Worm (Caenorhabditis elegans) whole organism, L1 larva: ENCODE data around the gene ndua-1.

Experiments used
- C16A3.4 ChIP-seq: fragments of 150-350 bp; optimal IDR thresholded peaks from 2 replicates; lab custom pipeline; 2014; ENCODE audit warnings: missing biosample characterization, missing genetic modification characterization
- Y116A8C.19 ChIP-seq: sonication (generic microtip); optimal IDR thresholded peaks from 2 replicates; lab custom pipeline; 2016; ENCODE audit warnings: missing compliant biosample characterization, missing genetic modification characterization, borderline replicate concordance
- alr-1 ChIP-seq: fragments of 200-800 bp; sonication (Bioruptor generic); optimal IDR thresholded peaks from 2 replicates; lab custom pipeline; 2018; ENCODE audit warnings: borderline replicate concordance, mild to moderate bottlenecking, missing genetic modification characterization, missing compliant biosample characterization
- aly-2 ChIP-seq: fragments of 150-350 bp; optimal IDR thresholded peaks from 2 replicates; lab custom pipeline; 2014; ENCODE audit warnings: missing biosample characterization, missing genetic modification characterization
- ceh-8 ChIP-seq: fragments of 200-800 bp; sonication (Bioruptor generic); optimal IDR thresholded peaks from 2 replicates; lab custom pipeline; 2018; ENCODE audit warnings: mild to moderate bottlenecking, missing genetic modification characterization, moderate library complexity, missing compliant biosample characterization
- ceh-82 ChIP-seq, 3 experiments: fragments of 150-350 bp in 1 of 3; sonication (generic microtip) in 2 of 3; optimal IDR thresholded peaks; 2 replicates each; lab custom pipeline; 2014 to 2017; ENCODE audit warnings: missing biosample characterization in 3 of 3, missing genetic modification characterization in 3 of 3
- ceh-90 ChIP-seq: sonication (generic microtip); optimal IDR thresholded peaks from 2 replicates; lab custom pipeline; 2016; ENCODE audit warnings: missing genetic modification characterization, missing compliant biosample characterization
- ces-1 ChIP-seq: fragments of 150-350 bp; optimal IDR thresholded peaks from 2 replicates; lab custom pipeline; 2014; ENCODE audit warnings: missing biosample characterization, missing genetic modification reagents, missing genetic modification characterization
- dpl-1 ChIP-seq, 3 experiments: fragments of 150-350 bp in 2 of 3; sonication (generic microtip) in 1 of 3; optimal IDR thresholded peaks; 2 replicates each; lab custom pipeline; 2014 to 2017; ENCODE audit warnings: missing biosample characterization in 3 of 3, missing genetic modification characterization in 3 of 3, missing genetic modification reagents in 3 of 3
- efl-1 ChIP-seq, 4 experiments: fragments of 150-350 bp; optimal IDR thresholded peaks in 3 of 4; peaks in 1 of 4; 1 replicate in 1 of 4; 2 replicates in 3 of 4; lab custom pipeline; 2014; ENCODE audit warnings: missing biosample characterization in 2 of 4, missing genetic modification characterization in 2 of 4, missing genetic modification reagents in 2 of 4
- egl-27 ChIP-seq, 2 experiments: fragments of 150-350 bp in 1 of 2; sonication (generic microtip); optimal IDR thresholded peaks; 3 replicates each; lab custom pipeline; 2017 to 2018; ENCODE audit warnings: missing biosample characterization in 2 of 2, missing genetic modification characterization in 2 of 2, missing genetic modification reagents in 2 of 2
- elt-2 ChIP-seq: sonication (generic microtip); optimal IDR thresholded peaks from 2 replicates; lab custom pipeline; 2016; ENCODE audit warnings: missing genetic modification characterization, mild to moderate bottlenecking, inconsistent platforms, missing compliant biosample characterization, missing genetic modification reagents
- elt-3 ChIP-seq, 6 experiments: fragments of 150-350 bp in 1 of 6; sonication (generic microtip); optimal IDR thresholded peaks; 2 replicates each; lab custom pipeline; 2017 to 2018; ENCODE audit warnings: missing biosample characterization in 6 of 6, missing genetic modification characterization in 6 of 6, inconsistent platforms in 1 of 6
- fkh-8 ChIP-seq: sonication (generic microtip); optimal IDR thresholded peaks from 2 replicates; lab custom pipeline; 2016; ENCODE audit warnings: mild to moderate bottlenecking, missing genetic modification characterization, missing compliant biosample characterization
- hpl-2 ChIP-seq: fragments of 150-350 bp; optimal IDR thresholded peaks from 2 replicates; lab custom pipeline; 2014; ENCODE audit warnings: missing biosample characterization, missing genetic modification reagents, missing genetic modification characterization
- jun-1 ChIP-seq: fragments of 150-350 bp; optimal IDR thresholded peaks from 2 replicates; lab custom pipeline; 2014; ENCODE audit warnings: missing biosample characterization, missing genetic modification reagents, missing genetic modification characterization
- lin-13 ChIP-seq: fragments of 150-350 bp; optimal IDR thresholded peaks from 2 replicates; lab custom pipeline; 2014; ENCODE audit warnings: missing biosample characterization, missing genetic modification reagents, missing genetic modification characterization
- lin-15B ChIP-seq: fragments of 150-350 bp; sonication (generic microtip); optimal IDR thresholded peaks from 3 replicates; lab custom pipeline; 2014; ENCODE audit warnings: missing biosample characterization, missing genetic modification characterization
- lir-3 ChIP-seq: sonication (generic microtip); optimal IDR thresholded peaks from 2 replicates; lab custom pipeline; 2016; ENCODE audit warnings: mild to moderate bottlenecking, missing genetic modification characterization, moderate library complexity, missing compliant biosample characterization; ENCODE audit not compliant: poor library complexity
- lsy-2 ChIP-seq, 2 experiments: fragments of 150-350 bp; optimal IDR thresholded peaks; 2 replicates each; lab custom pipeline; 2014; ENCODE audit warnings: missing biosample characterization in 2 of 2, missing genetic modification characterization in 2 of 2
- mab-9 ChIP-seq: fragments of 200-800 bp; sonication (Bioruptor generic); IDR thresholded peaks from 2 replicates; pipeline ENCODE4 v1.3.6; 2022; ENCODE audit warnings: missing genetic modification reagents, missing genetic modification characterization, missing compliant biosample characterization
- mdl-1 ChIP-seq, 2 experiments: fragments of 150-350 bp; optimal IDR thresholded peaks; 2 replicates each; lab custom pipeline; 2014 to 2017; ENCODE audit warnings: missing biosample characterization in 2 of 2, missing genetic modification characterization in 2 of 2, inconsistent platforms in 1 of 2
- mef-2 ChIP-seq: fragments of 150-350 bp; optimal IDR thresholded peaks from 2 replicates; lab custom pipeline; 2014; ENCODE audit warnings: missing biosample characterization, missing genetic modification characterization
- mep-1 ChIP-seq: fragments of 150-350 bp; optimal IDR thresholded peaks from 2 replicates; lab custom pipeline; 2014; ENCODE audit warnings: missing biosample characterization, missing genetic modification characterization
- nhr-20 ChIP-seq: sonication (generic microtip); optimal IDR thresholded peaks from 2 replicates; lab custom pipeline; 2016; ENCODE audit warnings: mild to moderate bottlenecking, missing genetic modification characterization, missing compliant biosample characterization
- nhr-47 ChIP-seq: sonication (generic microtip); optimal IDR thresholded peaks from 2 replicates; lab custom pipeline; 2016; ENCODE audit warnings: mild to moderate bottlenecking, missing genetic modification characterization, moderate library complexity, missing compliant biosample characterization
- nhr-85 ChIP-seq: sonication (generic microtip); peaks from one replicate; lab custom pipeline; 2016; ENCODE audit warnings: missing genetic modification characterization, inconsistent platforms, missing compliant biosample characterization
- nhr-90 ChIP-seq: sonication (generic microtip); optimal IDR thresholded peaks from 2 replicates; lab custom pipeline; 2016; ENCODE audit warnings: mild to moderate bottlenecking, missing genetic modification characterization, missing compliant biosample characterization; ENCODE audit not compliant: poor library complexity
- pag-3 ChIP-seq: sonication (generic microtip); optimal IDR thresholded peaks from 2 replicates; lab custom pipeline; 2017; ENCODE audit warnings: missing genetic modification characterization, mild to moderate bottlenecking, missing compliant biosample characterization, antibody characterized with exemption, borderline replicate concordance; ENCODE audit not compliant: insufficient read depth
- pax-3 ChIP-seq: fragments of 200-800 bp; sonication (Bioruptor generic); optimal IDR thresholded peaks from 2 replicates; lab custom pipeline; 2018; ENCODE audit warnings: mild to moderate bottlenecking, missing genetic modification characterization, moderate library complexity, missing compliant biosample characterization
- pqm-1 ChIP-seq: sonication (generic microtip); optimal IDR thresholded peaks from 3 replicates; lab custom pipeline; 2017; ENCODE audit warnings: missing biosample characterization, missing genetic modification characterization
- rnt-1 ChIP-seq: sonication (generic microtip); optimal IDR thresholded peaks from 2 replicates; lab custom pipeline; 2016; ENCODE audit warnings: mild to moderate bottlenecking, missing genetic modification characterization, moderate library complexity, missing compliant biosample characterization
- skn-1 ChIP-seq: fragments of 150-350 bp; optimal IDR thresholded peaks from 2 replicates; lab custom pipeline; 2014; ENCODE audit warnings: missing biosample characterization, missing genetic modification characterization
- snu-23 ChIP-seq: sonication (generic microtip); optimal IDR thresholded peaks from 2 replicates; lab custom pipeline; 2016; ENCODE audit warnings: missing genetic modification characterization, missing compliant biosample characterization
- sox-4 ChIP-seq: sonication (generic microtip); optimal IDR thresholded peaks from 2 replicates; lab custom pipeline; 2016; ENCODE audit warnings: missing genetic modification characterization, missing compliant biosample characterization
- sptf-1 ChIP-seq: fragments of 150-350 bp; optimal IDR thresholded peaks from 2 replicates; lab custom pipeline; 2014; ENCODE audit warnings: missing biosample characterization, missing genetic modification characterization
- swsn-7 ChIP-seq: sonication (generic microtip); optimal IDR thresholded peaks from 2 replicates; lab custom pipeline; 2016; ENCODE audit warnings: missing genetic modification characterization, missing compliant biosample characterization
- unc-30 ChIP-seq: sonication (generic microtip); optimal IDR thresholded peaks from 2 replicates; lab custom pipeline; 2017; ENCODE audit warnings: missing biosample characterization, missing genetic modification characterization
- unc-62 ChIP-seq: fragments of 150-350 bp; optimal IDR thresholded peaks from 2 replicates; lab custom pipeline; 2014; ENCODE audit warnings: missing biosample characterization, missing genetic modification reagents, missing genetic modification characterization
- vab-15 ChIP-seq: sonication (generic microtip); optimal IDR thresholded peaks from 2 replicates; lab custom pipeline; 2017; ENCODE audit warnings: missing genotype, mild to moderate bottlenecking, missing genetic modification characterization, missing compliant biosample characterization
- xbp-1 ChIP-seq: sonication (generic microtip); optimal IDR thresholded peaks from 2 replicates; lab custom pipeline; 2016; ENCODE audit warnings: missing genetic modification characterization, missing compliant biosample characterization
- zip-4 ChIP-seq: fragments of 200-800 bp; sonication (Bioruptor generic); optimal IDR thresholded peaks from 2 replicates; lab custom pipeline; 2018; ENCODE audit warnings: mild to moderate bottlenecking, missing genetic modification characterization, moderate library complexity, missing compliant biosample characterization

Gene ndua-1

DNA sequence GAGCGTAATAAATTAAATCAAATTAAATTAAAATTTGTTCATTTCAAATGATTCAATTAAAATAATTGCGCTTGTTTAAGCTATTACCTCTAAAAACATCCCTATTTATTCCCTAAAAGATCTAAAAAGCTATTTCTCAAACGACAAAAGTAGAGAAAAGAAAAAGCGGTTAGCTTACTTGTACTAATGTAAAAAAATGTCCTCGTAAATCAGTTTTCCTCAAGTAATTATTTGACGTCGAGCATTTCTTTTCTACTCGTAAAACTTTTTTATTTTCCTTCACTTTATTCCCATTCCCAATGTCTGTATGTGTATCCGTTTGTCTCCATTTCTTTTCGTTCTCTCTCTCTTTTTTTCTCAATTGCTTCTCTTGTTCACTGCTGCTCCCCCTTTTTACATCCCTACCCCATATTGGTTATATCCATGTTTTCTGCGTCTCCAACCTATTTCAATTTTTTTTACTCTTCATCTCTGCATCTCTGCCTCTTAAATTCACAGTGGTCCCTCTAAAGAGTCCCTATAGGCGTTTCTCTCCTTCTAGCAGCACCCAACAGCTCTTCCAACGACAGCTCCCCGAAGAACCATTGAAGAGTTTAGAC, 27.5 kb upstream of the ndua-1 start, which contains the start of gene unc-80 (continued):
- TF ChIP-seq vab-15 (tag; lab: Kevin White, UChicago) (no peak), swsn-7 (tag; lab: Kevin White, UChicago) (peak; percentile 56), mep-1 (peak; percentile 30), ces-1 (GFP tag; lab: Kevin White, UChicago) (no peak), jun-1 (tag; lab: Kevin White, UChicago) (no peak), nhr-47 (tag; lab: Kevin White, UChicago) (peak; percentile 54), pag-3 (no peak), unc-30 (tag; lab: Kevin White, UChicago) (no peak), hpl-2 (GFP tag; lab: Kevin White, UChicago) (no peak), lin-13 (GFP tag; lab: Kevin White, UChicago) (no peak), ceh-82 (tag; optimal IDR thresholded peaks at IDR 0.05; lab: Kevin White, UChicago) (peak; percentile 23 to 53 (median 31)), alr-1 (no peak), mdl-1 (tag; optimal IDR thresholded peaks at IDR 0.05; lab: Kevin White, UChicago) (no peak), C16A3.4 (tag; lab: Kevin White, UChicago) (no peak), rnt-1 (peak; percentile 30), lir-3 (tag; lab: Kevin White, UChicago) (no peak), skn-1 (peak; percentile 2), unc-62 (GFP tag; lab: Kevin White, UChicago) (no peak), ceh-90 (tag; lab: Kevin White, UChicago) (no peak), elt-3 (tag; optimal IDR thresholded peaks at IDR 0.05; lab: Kevin White, UChicago) (no peak), lsy-2 (tag; optimal IDR thresholded peaks at IDR 0.05; lab: Kevin White, UChicago) (peak in 1 of 2 experiments; percentile 69), egl-27 (tag; optimal IDR thresholded peaks at IDR 0.05; lab: Kevin White, UChicago) (no peak), xbp-1 (tag; lab: Kevin White, UChicago) (peak; percentile 17), ceh-8 (GFP tag; lab: Kevin White, UChicago) (no peak), zip-4 (GFP tag; lab: Kevin White, UChicago) (no peak), mab-9 (GFP tag; lab: Robert Waterston, UW) (no peak), pqm-1 (no peak), mef-2 (tag; lab: Kevin White, UChicago) (no peak), dpl-1 (GFP tag; optimal IDR thresholded peaks at IDR 0.05; lab: Kevin White, UChicago) (peak in 1 of 3 experiments; percentile 23), fkh-8 (tag; lab: Kevin White, UChicago) (peak; percentile 25), sox-4 (tag; lab: Kevin White, UChicago) (no peak)

DNA sequence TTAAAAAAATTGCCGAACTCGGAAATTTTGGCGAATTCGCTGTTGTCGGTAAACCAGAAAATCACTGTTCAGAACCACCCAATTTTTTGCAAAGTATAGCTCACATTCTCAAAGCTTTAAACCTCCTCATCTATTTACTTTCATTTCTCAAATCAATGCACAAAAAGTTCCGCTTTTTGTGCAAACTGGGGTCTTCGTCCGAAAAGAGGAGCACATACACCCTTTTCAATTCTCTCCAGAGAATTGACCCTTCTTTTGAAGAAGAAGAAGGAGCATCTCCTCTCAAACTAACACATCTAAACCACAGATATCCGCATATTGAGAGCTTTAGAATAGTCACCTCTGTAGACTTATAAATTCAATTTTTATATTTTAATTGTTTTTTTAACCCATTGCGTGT, 23.6 kb upstream of the ndua-1 start:
- TF ChIP-seq nhr-85 (tag; lab: Kevin White, UChicago) (no peak), elt-2 (tag; lab: Kevin White, UChicago) (no peak), swsn-7 (tag; lab: Kevin White, UChicago) (no peak), sptf-1 (no peak), ces-1 (GFP tag; lab: Kevin White, UChicago) (no peak), snu-23 (GFP tag; lab: Kevin White, UChicago) (no peak), lin-15B (tag; lab: Kevin White, UChicago) (no peak), Y116A8C.19 (tag; lab: Kevin White, UChicago) (no peak), nhr-90 (tag; lab: Kevin White, UChicago) (no peak), pax-3 (tag; lab: Kevin White, UChicago) (no peak), efl-1 (optimal IDR thresholded peaks at IDR 0.05; lab: Kevin White, UChicago) (no peak), efl-1 (GFP tag; optimal IDR thresholded peaks at IDR 0.05 in 1 of 2; lab: Kevin White, UChicago) (no peak), nhr-20 (no peak), aly-2 (tag; lab: Kevin White, UChicago) (no peak)
